Worm (Caenorhabditis elegans) whole organism, L4 larva: ENCODE data around the gene tbb-4.

Experiments
- D1046.2 ChIP-seq: fragments of 200-800 bp; sonication (Bioruptor generic); IDR thresholded peaks from 2 replicates; pipeline ENCODE4 v1.3.6; 2022; ENCODE audit warnings: missing genetic modification characterization, missing compliant biosample characterization
- F26F4.8 ChIP-seq: fragments of 200-800 bp; sonication (Bioruptor generic); conservative IDR thresholded peaks from 2 replicates; pipeline ENCODE4 v1.3.6; 2022; ENCODE audit warnings: missing genetic modification characterization, missing compliant biosample characterization
- F44E2.7 ChIP-seq: fragments of 200-800 bp; sonication (Bioruptor generic); IDR thresholded peaks from 2 replicates; pipeline ENCODE4 v2.1.2; 2022; ENCODE audit warnings: missing genetic modification characterization, missing compliant biosample characterization
- R02D3.7 ChIP-seq: fragments of 150-350 bp; sonication (generic microtip); optimal IDR thresholded peaks from 3 replicates; lab custom pipeline; 2014; ENCODE audit warnings: missing biosample characterization, missing genetic modification characterization
- T20F7.1 ChIP-seq: fragments of 200-800 bp; sonication (Bioruptor generic); optimal IDR thresholded peaks from 2 replicates; lab custom pipeline; 2018; ENCODE audit warnings: mild to moderate bottlenecking, missing genetic modification characterization, missing compliant biosample characterization
- T26A8.4 ChIP-seq: fragments of 200-800 bp; sonication (Bioruptor generic); IDR thresholded peaks from 2 replicates; pipeline ENCODE4 v1.3.6; 2022; ENCODE audit warnings: missing genetic modification characterization, missing compliant biosample characterization
- Y48G9A.11 ChIP-seq: fragments of 200-800 bp; sonication (Bioruptor generic); IDR thresholded peaks from 2 replicates; pipeline ENCODE4 v1.3.6; 2022; ENCODE audit warnings: missing genetic modification reagents, missing genetic modification characterization, missing compliant biosample characterization
- aha-1 ChIP-seq: fragments of 150-350 bp; peaks from one replicate; lab custom pipeline; 2014; ENCODE audit warnings: missing biosample characterization, missing genetic modification characterization
- ama-1 ChIP-seq: fragments of 150-350 bp; optimal IDR thresholded peaks from 2 replicates; lab custom pipeline; 2014; ENCODE audit warnings: inconsistent platforms, mixed read lengths
- ceh-32 ChIP-seq: sonication (generic microtip); optimal IDR thresholded peaks from 2 replicates; lab custom pipeline; 2016; ENCODE audit warnings: mild to moderate bottlenecking, missing genetic modification characterization, missing compliant biosample characterization; ENCODE audit not compliant: poor library complexity
- ctbp-1 ChIP-seq: fragments of 200-800 bp; sonication (Bioruptor generic); IDR thresholded peaks from 2 replicates; pipeline ENCODE4 v1.3.6; 2022; ENCODE audit warnings: missing genetic modification reagents, missing genetic modification characterization, missing compliant biosample characterization
- daf-16 ChIP-seq, 3 experiments: sonication (generic microtip); optimal IDR thresholded peaks; 2 replicates each; lab custom pipeline; 2016 to 2017; ENCODE audit warnings: missing genetic modification characterization in 3 of 3, missing genetic modification reagents in 3 of 3, mild to moderate bottlenecking in 2 of 3, missing compliant biosample characterization in 2 of 3, missing biosample characterization in 1 of 3, moderate library complexity in 1 of 3
- daf-8 ChIP-seq: fragments of 200-800 bp; sonication (Bioruptor generic); IDR thresholded peaks from 2 replicates; pipeline ENCODE4 v1.3.6; 2022; ENCODE audit warnings: missing genetic modification characterization, missing compliant biosample characterization
- dmd-6 ChIP-seq: fragments of 200-800 bp; sonication (Bioruptor generic); IDR thresholded peaks from 2 replicates; pipeline ENCODE4 v1.3.6; 2022; ENCODE audit warnings: missing genetic modification reagents, missing genetic modification characterization, missing compliant biosample characterization
- dpl-1 ChIP-seq: fragments of 150-350 bp; optimal IDR thresholded peaks from 2 replicates; lab custom pipeline; 2014; ENCODE audit warnings: missing biosample characterization, missing genetic modification reagents, missing genetic modification characterization
- dve-1 ChIP-seq: sonication (generic microtip); optimal IDR thresholded peaks from 2 replicates; lab custom pipeline; 2017; ENCODE audit warnings: antibody characterized with exemption, mild to moderate bottlenecking, missing genetic modification characterization, missing compliant biosample characterization; ENCODE audit not compliant: insufficient read depth
- gei-8 ChIP-seq: fragments of 200-800 bp; sonication (Bioruptor generic); optimal IDR thresholded peaks from 2 replicates; lab custom pipeline; 2018; ENCODE audit warnings: mild to moderate bottlenecking, missing genetic modification characterization, missing compliant biosample characterization
- hmg-1.1 ChIP-seq: fragments of 200-800 bp; sonication (Bioruptor generic); IDR thresholded peaks from 2 replicates; pipeline ENCODE4 v1.3.6; 2022; ENCODE audit warnings: missing genetic modification reagents, missing genetic modification characterization, missing compliant biosample characterization
- lsy-2 ChIP-seq, 2 experiments: fragments of 150-350 bp in 1 of 2; sonication (generic microtip) in 1 of 2; optimal IDR thresholded peaks; 2 replicates each; lab custom pipeline; 2014 to 2017; ENCODE audit warnings: missing biosample characterization in 2 of 2, missing genetic modification characterization in 2 of 2
- madf-5 ChIP-seq, 2 experiments: fragments of 200-800 bp; sonication (Bioruptor generic); IDR thresholded peaks; 2 replicates each; pipeline ENCODE4 v1.3.6; 2022; ENCODE audit warnings: missing compliant biosample characterization in 2 of 2, missing genetic modification characterization in 2 of 2
- madf-9 ChIP-seq: fragments of 200-800 bp; sonication (Bioruptor generic); conservative IDR thresholded peaks from 2 replicates; pipeline ENCODE4 v1.3.6; 2022; ENCODE audit warnings: missing genetic modification reagents, missing genetic modification characterization, missing compliant biosample characterization
- mxl-2 ChIP-seq: fragments of 200-800 bp; sonication (Bioruptor generic); conservative IDR thresholded peaks from 2 replicates; pipeline ENCODE4 v1.3.6; 2022; ENCODE audit warnings: missing genetic modification reagents, missing genetic modification characterization, missing compliant biosample characterization
- nhr-25 ChIP-seq: sonication (generic microtip); optimal IDR thresholded peaks from 2 replicates; lab custom pipeline; 2017; ENCODE audit warnings: missing genetic modification characterization, mild to moderate bottlenecking, missing compliant biosample characterization, antibody characterized with exemption, moderate library complexity, borderline replicate concordance; ENCODE audit not compliant: insufficient read depth
- nhr-28 ChIP-seq: fragments of 150-350 bp; optimal IDR thresholded peaks from 2 replicates; lab custom pipeline; 2014; ENCODE audit warnings: missing biosample characterization, missing genetic modification characterization
- nhr-48 ChIP-seq: sonication (generic microtip); optimal IDR thresholded peaks from 2 replicates; lab custom pipeline; 2016; ENCODE audit warnings: mild to moderate bottlenecking, missing genetic modification characterization, missing compliant biosample characterization
- nhr-6 ChIP-seq: fragments of 150-350 bp; optimal IDR thresholded peaks from 2 replicates; lab custom pipeline; 2014; ENCODE audit warnings: missing biosample characterization, missing genetic modification characterization
- pha-4 ChIP-seq, 2 experiments: fragments of 150-350 bp in 1 of 2; fragments of 200-800 bp in 1 of 2; sonication (Bioruptor generic) in 1 of 2; IDR thresholded peaks in 1 of 2; optimal IDR thresholded peaks in 1 of 2; 2 replicates each; pipeline versions ENCODE4 v1.3.6 to Lab custom; 2014 to 2022; ENCODE audit warnings: missing genetic modification characterization in 2 of 2, missing genetic modification reagents in 2 of 2, missing biosample characterization in 1 of 2, missing compliant biosample characterization in 1 of 2
- php-3 ChIP-seq: fragments of 200-800 bp; sonication (Bioruptor generic); IDR thresholded peaks from 2 replicates; pipeline ENCODE4 v1.3.6; 2022; ENCODE audit warnings: missing genetic modification reagents, missing genetic modification characterization, missing compliant biosample characterization
- pqm-1 ChIP-seq: sonication (generic microtip); optimal IDR thresholded peaks from 2 replicates; lab custom pipeline; 2017; ENCODE audit warnings: missing biosample characterization, missing genetic modification characterization
- tag-97 ChIP-seq: fragments of 200-800 bp; sonication (Bioruptor generic); IDR thresholded peaks from 2 replicates; pipeline ENCODE4 v1.3.6; 2022; ENCODE audit warnings: missing genetic modification characterization, missing compliant biosample characterization
- unc-62 ChIP-seq, 3 experiments: fragments of 150-350 bp in 1 of 3; sonication (generic microtip); optimal IDR thresholded peaks in 2 of 3; peaks in 1 of 3; 1 replicate in 1 of 3; 2 replicates in 2 of 3; lab custom pipeline; 2014 to 2017; ENCODE audit warnings: missing biosample characterization in 3 of 3, missing genetic modification characterization in 3 of 3, missing genetic modification reagents in 3 of 3, missing genotype in 1 of 3

Gene tbb-4

DNA sequence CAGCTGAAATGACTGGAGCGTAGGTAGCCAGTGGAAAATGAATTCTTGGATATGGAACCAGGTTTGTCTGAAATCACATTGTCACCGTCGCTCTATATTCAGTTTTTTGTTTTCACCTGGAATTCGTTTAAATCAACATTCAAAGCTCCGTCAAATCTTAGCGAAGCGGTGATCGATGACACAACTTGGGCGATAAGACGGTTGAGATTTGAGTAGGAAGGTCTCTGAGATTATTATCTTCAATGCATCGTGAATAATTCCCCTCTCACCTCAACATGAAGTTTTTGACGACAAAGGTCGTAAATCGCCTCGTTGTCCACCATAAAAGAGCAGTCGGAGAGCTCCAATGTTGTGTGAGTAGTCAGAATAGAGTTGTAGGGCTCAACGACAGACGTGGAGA lies 19.9 kb upstream of the tbb-4 start:
- TF ChIP-seq php-3 (GFP tag; lab: Robert Waterston, UW): no peak
- no peak for TF ChIP-seq F44E2.7
- TF ChIP-seq tag-97 (GFP tag; lab: Robert Waterston, UW): no peak
- TF ChIP-seq T20F7.1 (GFP tag; lab: Kevin White, UChicago): no peak
- TF ChIP-seq dpl-1 (GFP tag; lab: Kevin White, UChicago): no peak
- no peak for TF ChIP-seq nhr-48
- no peak for TF ChIP-seq ctbp-1
- TF ChIP-seq T26A8.4 (GFP tag; lab: Robert Waterston, UW): no peak
- TF ChIP-seq ceh-32: no peak
- TF ChIP-seq nhr-6 (tag; lab: Kevin White, UChicago): no peak
- TF ChIP-seq nhr-25 (tag; lab: Kevin White, UChicago): no peak

DNA sequence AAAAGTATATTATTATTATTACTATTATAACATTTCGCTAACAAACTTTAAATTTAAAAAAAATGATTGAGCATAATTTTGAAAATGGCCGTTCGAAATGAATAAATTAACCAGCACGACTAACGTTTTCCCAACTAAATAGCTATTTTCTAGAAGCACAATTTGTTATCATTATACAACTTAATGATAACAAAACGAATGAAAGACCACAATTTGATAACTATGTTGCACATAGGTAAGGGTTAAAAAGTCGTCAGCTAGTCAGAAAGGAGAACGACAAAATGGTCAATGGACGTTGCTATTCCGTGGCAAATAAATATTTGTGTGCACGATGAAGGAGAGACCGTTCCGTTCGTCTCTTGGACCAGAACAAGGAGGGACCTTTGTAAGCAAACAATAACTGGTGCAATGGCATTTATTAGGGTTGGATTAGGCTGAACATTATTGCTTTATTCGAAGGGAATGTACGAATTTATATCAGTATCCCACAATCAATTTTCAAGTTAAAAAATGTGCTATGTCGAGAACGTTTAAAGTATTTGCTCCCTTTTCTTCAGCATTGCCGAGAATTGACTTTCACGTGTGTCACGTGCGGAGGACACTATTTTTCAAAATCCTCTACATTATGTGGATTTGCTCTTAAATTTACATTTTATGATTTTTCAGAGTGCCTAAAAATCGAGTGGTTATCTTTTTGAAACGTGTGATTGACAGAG lies 15.9 kb upstream of the tbb-4 start, which contains the start of gene ZK899.3:
Gene ZK899.3 (plus strand): TSS at position 666 of the 716 bp plus-strand sequence.
- TF ChIP-seq nhr-28 (tag; lab: Kevin White, UChicago) (peak; percentile 9), ctbp-1 (no peak), pqm-1 (tag; lab: Kevin White, UChicago) (peak; percentile 50), gei-8 (GFP tag; lab: Kevin White, UChicago) (no peak), dmd-6 (GFP tag; lab: Robert Waterston, UW) (peak; percentile 22; the same call in 1 of the 2 replicates), hmg-1.1 (GFP tag; lab: Robert Waterston, UW) (no peak), aha-1 (tag; lab: Kevin White, UChicago) (no peak), F26F4.8 (GFP tag; lab: Robert Waterston, UW) (no peak), lsy-2 (tag; optimal IDR thresholded peaks at IDR 0.05; lab: Kevin White, UChicago) (no peak), unc-62 (GFP tag; optimal IDR thresholded peaks at IDR 0.05 in 1 of 2; lab: Kevin White, UChicago) (peak in 1 of 2 experiments; percentile 2), unc-62 (tag; optimal IDR thresholded peaks at IDR 0.05; lab: Kevin White, UChicago) (no peak), dve-1 (tag; lab: Kevin White, UChicago) (no peak)
- TF ChIP-seq, all 104 proteins: peak for 4

DNA sequence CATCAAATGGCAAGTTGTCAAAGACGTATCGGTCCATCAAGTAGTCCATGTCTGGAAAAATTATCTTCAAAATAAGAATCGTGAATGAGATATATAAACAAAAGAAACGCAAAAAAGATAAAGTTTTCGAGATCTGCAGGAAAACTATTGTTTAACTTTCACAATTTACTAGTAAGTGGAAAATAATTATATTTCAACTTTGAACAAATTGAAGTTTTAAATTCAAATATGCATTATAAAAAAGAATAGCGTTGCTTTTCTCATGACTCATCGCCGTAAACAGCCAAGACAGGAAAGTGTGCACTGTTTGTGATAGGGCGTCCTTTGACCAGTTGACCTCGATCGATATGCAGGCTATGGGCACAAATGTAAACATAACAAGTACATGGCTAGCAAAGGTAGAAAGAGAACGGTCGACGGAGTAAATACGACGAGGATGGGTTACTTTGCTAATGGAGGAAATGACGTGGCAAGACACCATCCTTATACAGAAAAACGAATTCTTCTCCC lies 15.3 kb upstream of the tbb-4 start, which contains the start of gene ZK899.2:
Gene ZK899.2 (minus strand): TSS at position 51 of the 510 bp plus-strand sequence.
- TF ChIP-seq ama-1 (lab: Kevin White, UChicago): no peak
- no peak for TF ChIP-seq pha-4 (GFP tag; IDR thresholded peaks at IDR 0.05; lab: Robert Waterston, UW)
- peak; percentile 53 for TF ChIP-seq pha-4 (tag; optimal IDR thresholded peaks at IDR 0.05; lab: Kevin White, UChicago)
- no peak for TF ChIP-seq madf-5 (GFP tag; IDR thresholded peaks at IDR 0.05; lab: Robert Waterston, UW)
- TF ChIP-seq R02D3.7 (tag; lab: Kevin White, UChicago): no peak
- TF ChIP-seq D1046.2 (GFP tag; lab: Robert Waterston, UW): no peak
- no peak for TF ChIP-seq daf-8
- TF ChIP-seq daf-16 (GFP tag; optimal IDR thresholded peaks at IDR 0.05; lab: Kevin White, UChicago): no peak
- TF ChIP-seq daf-16 (tag; optimal IDR thresholded peaks at IDR 0.05; lab: Kevin White, UChicago): peak; percentile 88
- no peak for TF ChIP-seq aha-1 (tag; lab: Kevin White, UChicago)
- no peak for TF ChIP-seq Y48G9A.11
- peak; percentile 52 for TF ChIP-seq nhr-6 (tag; lab: Kevin White, UChicago)
- no peak for TF ChIP-seq unc-62 (GFP tag; optimal IDR thresholded peaks at IDR 0.05 in 1 of 2; lab: Kevin White, UChicago)
- TF ChIP-seq unc-62 (tag; optimal IDR thresholded peaks at IDR 0.05; lab: Kevin White, UChicago): no peak
- TF ChIP-seq mxl-2 (GFP tag; lab: Robert Waterston, UW): no peak
- peak; percentile 24 for TF ChIP-seq dve-1 (tag; lab: Kevin White, UChicago)

DNA sequence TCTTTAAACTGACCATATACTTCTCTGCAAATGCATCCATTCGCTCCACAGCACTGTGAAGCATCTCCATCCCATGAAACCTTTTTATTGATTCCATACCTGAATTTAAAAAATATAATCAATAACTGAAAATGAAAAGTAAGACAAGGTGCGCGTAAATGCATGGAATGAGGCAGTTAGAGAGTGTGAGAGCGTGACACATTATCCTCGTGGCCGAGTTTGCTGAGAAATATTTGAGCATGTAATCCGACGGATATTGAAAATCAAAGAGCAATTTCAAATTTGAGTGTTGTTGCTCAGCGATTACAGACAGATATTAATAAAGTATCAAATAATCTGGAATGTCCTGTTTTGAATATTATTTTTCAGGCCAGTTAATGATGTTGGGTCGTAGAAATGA lies 12.6 kb upstream of the tbb-4 start, which contains the start of gene ZK899.7:
Gene ZK899.7 (minus strand): TSS at position 101 of the 400 bp plus-strand sequence.
- TF ChIP-seq nhr-28 (tag; lab: Kevin White, UChicago): no peak
- no peak for TF ChIP-seq madf-9 (GFP tag; lab: Robert Waterston, UW)
- peak; percentile 38 for TF ChIP-seq aha-1 (tag; lab: Kevin White, UChicago)
